Worm (Caenorhabditis elegans) whole organism, young adult: ENCODE measurements around the gene ooc-3.
A peak's percentile ranks its signal among the peaks of the same experiment; 100 is the strongest.

Experiments used
- B0336.3 ChIP-seq: fragments of 200-800 bp; sonication (Bioruptor generic); IDR thresholded peaks from 2 replicates; pipeline ENCODE4 v1.3.6; 2022; ENCODE audit warnings: missing genetic modification characterization, missing compliant biosample characterization
- C06A6.2 ChIP-seq: fragments of 200-800 bp; sonication (Bioruptor generic); conservative IDR thresholded peaks from 2 replicates; pipeline ENCODE4 v1.3.6; 2022; ENCODE audit warnings: missing genetic modification characterization, missing compliant biosample characterization
- K12H6.12 ChIP-seq: fragments of 200-800 bp; sonication (Bioruptor generic); optimal IDR thresholded peaks from 2 replicates; lab custom pipeline; 2018; ENCODE audit warnings: mild to moderate bottlenecking, missing genetic modification characterization, missing compliant biosample characterization
- ZK185.1 ChIP-seq: sonication (generic microtip); optimal IDR thresholded peaks from 2 replicates; lab custom pipeline; 2016; ENCODE audit warnings: mild to moderate bottlenecking, missing genetic modification characterization, missing compliant biosample characterization; ENCODE audit not compliant: poor library complexity, severe bottlenecking
- akir-1 ChIP-seq: fragments of 200-800 bp; sonication (Bioruptor generic); optimal IDR thresholded peaks from 2 replicates; lab custom pipeline; 2018; ENCODE audit warnings: mild to moderate bottlenecking, missing genetic modification characterization, moderate library complexity, missing compliant biosample characterization
- aptf-2 ChIP-seq: fragments of 200-800 bp; sonication (Bioruptor generic); conservative IDR thresholded peaks from 2 replicates; pipeline ENCODE4 v1.3.6; 2022; ENCODE audit warnings: missing genetic modification reagents, missing genetic modification characterization, missing compliant biosample characterization
- attf-3 ChIP-seq: fragments of 200-800 bp; sonication (Bioruptor generic); conservative IDR thresholded peaks from 2 replicates; pipeline ENCODE4 v1.3.6; 2022; ENCODE audit warnings: missing genetic modification reagents, missing genetic modification characterization, missing compliant biosample characterization
- attf-6 ChIP-seq: fragments of 200-800 bp; sonication (Bioruptor generic); IDR thresholded peaks from 2 replicates; pipeline ENCODE4 v1.3.6; 2022; ENCODE audit warnings: missing genetic modification reagents, missing genetic modification characterization, missing compliant biosample characterization
- cebp-2 ChIP-seq: fragments of 200-800 bp; sonication (Bioruptor generic); IDR thresholded peaks from 2 replicates; pipeline ENCODE4 v1.3.6; 2022; ENCODE audit warnings: missing genetic modification characterization, missing compliant biosample characterization
- ceh-100 ChIP-seq: fragments of 200-800 bp; sonication (Bioruptor generic); IDR thresholded peaks from 2 replicates; pipeline ENCODE4 v1.3.6; 2022; ENCODE audit warnings: missing genetic modification reagents, missing genetic modification characterization, missing compliant biosample characterization
- ceh-40 ChIP-seq: fragments of 200-800 bp; sonication (Bioruptor generic); IDR thresholded peaks from 2 replicates; pipeline ENCODE4 v1.3.6; 2022; ENCODE audit warnings: missing genetic modification characterization, missing compliant biosample characterization
- dpl-1 ChIP-seq: fragments of 150-350 bp; optimal IDR thresholded peaks from 2 replicates; lab custom pipeline; 2014; ENCODE audit warnings: missing biosample characterization, missing genetic modification reagents, missing genetic modification characterization
- egrh-3 ChIP-seq: fragments of 200-800 bp; sonication (Bioruptor generic); IDR thresholded peaks from 2 replicates; pipeline ENCODE4 v1.3.6; 2022; ENCODE audit warnings: missing genetic modification reagents, missing genetic modification characterization, missing compliant biosample characterization
- ets-4 ChIP-seq: fragments of 200-800 bp; sonication (Bioruptor generic); optimal IDR thresholded peaks from 2 replicates; lab custom pipeline; 2018; ENCODE audit warnings: mild to moderate bottlenecking, missing genetic modification characterization, missing compliant biosample characterization
- fkh-3 ChIP-seq: sonication (generic microtip); optimal IDR thresholded peaks from 2 replicates; lab custom pipeline; 2016; ENCODE audit warnings: mild to moderate bottlenecking, missing genetic modification characterization, missing compliant biosample characterization
- hlh-12 ChIP-seq: sonication (generic microtip); optimal IDR thresholded peaks from 2 replicates; lab custom pipeline; 2016; ENCODE audit warnings: missing genetic modification characterization, missing compliant biosample characterization
- hrde-1 ChIP-seq: sonication (generic microtip); optimal IDR thresholded peaks from 2 replicates; lab custom pipeline; 2016; ENCODE audit warnings: missing genetic modification characterization, mild to moderate bottlenecking, missing compliant biosample characterization, moderate library complexity, missing genotype, missing genetic modification reagents, borderline replicate concordance
- lin-35 ChIP-seq, 3 experiments: fragments of 150-350 bp in 2 of 3; sonication (generic microtip) in 1 of 3; optimal IDR thresholded peaks; 2 replicates each; lab custom pipeline; 2014 to 2018; ENCODE audit warnings: missing biosample characterization in 3 of 3, missing genetic modification characterization in 3 of 3, missing genetic modification reagents in 3 of 3
- madf-10 ChIP-seq: sonication (generic microtip); optimal IDR thresholded peaks from 2 replicates; lab custom pipeline; 2016; ENCODE audit warnings: mild to moderate bottlenecking, missing genetic modification characterization, missing compliant biosample characterization
- madf-6 ChIP-seq: fragments of 200-800 bp; sonication (Bioruptor generic); IDR thresholded peaks from 2 replicates; pipeline ENCODE4 v1.3.6; 2022; ENCODE audit warnings: missing genetic modification reagents, missing genetic modification characterization, missing compliant biosample characterization
- nfyb-1 ChIP-seq: fragments of 200-800 bp; sonication (Bioruptor generic); IDR thresholded peaks from 2 replicates; pipeline ENCODE4 v1.3.6; 2022; ENCODE audit warnings: missing genetic modification reagents, missing genetic modification characterization, missing compliant biosample characterization
- nhr-179 ChIP-seq: sonication (generic microtip); optimal IDR thresholded peaks from 2 replicates; lab custom pipeline; 2016; ENCODE audit warnings: mild to moderate bottlenecking, missing genetic modification characterization, missing compliant biosample characterization
- nhr-80 ChIP-seq: sonication (generic microtip); optimal IDR thresholded peaks from 2 replicates; lab custom pipeline; 2016; ENCODE audit warnings: missing genetic modification characterization, missing compliant biosample characterization
- sdz-38 ChIP-seq: sonication (generic microtip); optimal IDR thresholded peaks from 2 replicates; lab custom pipeline; 2016; ENCODE audit warnings: missing genotype, missing genetic modification characterization, missing compliant biosample characterization
- snpc-4 ChIP-seq, 5 experiments: fragments of 150-350 bp in 1 of 5; sonication (generic microtip) in 4 of 5; optimal IDR thresholded peaks; 2 replicates each; lab custom pipeline; 2014 to 2018; ENCODE audit warnings: missing genetic modification characterization in 5 of 5, missing biosample characterization in 3 of 5, antibody characterized with exemption in 2 of 5, mild to moderate bottlenecking in 2 of 5, missing compliant biosample characterization in 2 of 5, missing genotype in 2 of 5, moderate library complexity in 2 of 5, missing genetic modification reagents in 1 of 5
- sptf-2 ChIP-seq: fragments of 200-800 bp; sonication (Bioruptor generic); optimal IDR thresholded peaks from 2 replicates; lab custom pipeline; 2018; ENCODE audit warnings: mild to moderate bottlenecking, missing genetic modification characterization, missing compliant biosample characterization
- tbx-9 ChIP-seq: sonication (generic microtip); optimal IDR thresholded peaks from 2 replicates; lab custom pipeline; 2016; ENCODE audit warnings: borderline replicate concordance, missing genetic modification characterization, inconsistent platforms, missing compliant biosample characterization
- zfh-2 ChIP-seq: fragments of 200-800 bp; sonication (Bioruptor generic); conservative IDR thresholded peaks from 2 replicates; pipeline ENCODE4 v1.3.6; 2022; ENCODE audit warnings: missing genetic modification reagents, missing genetic modification characterization, missing compliant biosample characterization
- ztf-18 ChIP-seq: sonication (generic microtip); optimal IDR thresholded peaks from 2 replicates; lab custom pipeline; 2016; ENCODE audit warnings: missing genotype, mild to moderate bottlenecking, missing genetic modification characterization, missing compliant biosample characterization

The ooc-3 gene

ce11 chrII:11451738-11452137 is 43.4 kb downstream of the ooc-3 start:
- peak; percentile 78 for TF ChIP-seq zfh-2 (GFP tag; lab: Robert Waterston, UW)
- no peak for TF ChIP-seq nfyb-1 (GFP tag; lab: Robert Waterston, UW)
- TF ChIP-seq egrh-3 (GFP tag; lab: Robert Waterston, UW): peak; percentile 28; the same call in 1 of the 2 replicates
- TF ChIP-seq fkh-3 (tag; lab: Kevin White, UChicago): peak; percentile 2

ce11 chrII:11450882-11451281 is 44.2 kb downstream of the ooc-3 start:
- TF ChIP-seq tbx-9 (tag; lab: Kevin White, UChicago) (no peak), lin-35 (GFP tag; optimal IDR thresholded peaks at IDR 0.05; lab: Kevin White, UChicago) (peak in 1 of 3 experiments; percentile 3)

ce11 chrII:11448753-11449152 is 46.4 kb downstream of the ooc-3 start, which contains the start of gene W02B12.1:
Gene W02B12.1 (plus strand): TSS chrII:11449021.
- no peak for TF ChIP-seq sdz-38 (tag; lab: Kevin White, UChicago)
- TF ChIP-seq hlh-12 (tag; lab: Kevin White, UChicago): no peak
- peak; percentile 73 for TF ChIP-seq nhr-80

- TF ChIP-seq attf-3 (GFP tag; lab: Robert Waterston, UW) (no peak), ZK185.1 (tag; lab: Kevin White, UChicago) (no peak), ceh-40 (GFP tag; lab: Robert Waterston, UW) (no peak), ceh-100 (GFP tag; lab: Robert Waterston, UW) (no peak), hrde-1 (no peak), akir-1 (GFP tag; lab: Kevin White, UChicago) (no peak), ztf-18 (no peak), dpl-1 (GFP tag; lab: Kevin White, UChicago) (no peak), cebp-2 (no peak), C06A6.2 (GFP tag; lab: Robert Waterston, UW) (no peak), attf-6 (GFP tag; lab: Robert Waterston, UW) (no peak), snpc-4 (GFP tag; optimal IDR thresholded peaks at IDR 0.05; lab: Kevin White, UChicago) (no peak), snpc-4 (tag; optimal IDR thresholded peaks at IDR 0.05; lab: Kevin White, UChicago) (no peak), sptf-2 (GFP tag; lab: Kevin White, UChicago) (no peak), aptf-2 (no peak), K12H6.12 (tag; lab: Kevin White, UChicago) (no peak), ets-4 (GFP tag; lab: Kevin White, UChicago) (no peak), B0336.3 (GFP tag; lab: Robert Waterston, UW) (no peak), lin-35 (GFP tag; optimal IDR thresholded peaks at IDR 0.05; lab: Kevin White, UChicago) (no peak), nhr-179 (no peak)
- TF ChIP-seq, all 124 proteins: peak for 0
Observed at ce11 chrII:11444973-11445372, 50.1 kb downstream of the ooc-3 start, which contains the start of gene W02B12.13. Gene W02B12.13 (plus strand): TSS chrII:11445273.

ce11 chrII:11443862-11444261 is 51.3 kb downstream of the ooc-3 start, which contains the start of gene adbp-1:
Gene adbp-1 (plus strand): TSS chrII:11444162.
- TF ChIP-seq madf-10 (tag; lab: Kevin White, UChicago) (no peak), madf-6 (GFP tag; lab: Robert Waterston, UW) (0 out of 2 replicates have a peak, but pooled peaks have one; percentile 39)
